Fruit fly (Drosophila melanogaster) Kc167 (cell line): ENCODE measurements around the gene CG6724.

Experiments used
- Sin3A ChIP-seq: fragments of >200 bp; optimal IDR thresholded peaks from 2 replicates; lab custom pipeline; 2018; ENCODE audit warnings: missing external identifiers
- h ChIP-seq: fragments of >200 bp; optimal IDR thresholded peaks from 3 replicates; lab custom pipeline; 2018; ENCODE audit warnings: missing external identifiers
- psq ChIP-seq: fragments of >200 bp; optimal IDR thresholded peaks from 2 replicates; lab custom pipeline; 2017; ENCODE audit warnings: missing external identifiers

dm6 chr2L:10769708-10770107 lies at the start of gene CG6724:
- TF ChIP-seq h (lab: Kevin White, UChicago) (no peak), Sin3A (lab: Kevin White, UChicago) (no peak), psq (lab: Kevin White, UChicago) (no peak)
